Worm (Caenorhabditis elegans) whole organism, L2 larva: Measurements from ENCODE around the gene lag-1.
A peak's percentile ranks its signal among the peaks of the same experiment; 100 is the strongest.

Experiments used
- C34F6.9 ChIP-seq: fragments of 150-350 bp; optimal IDR thresholded peaks from 2 replicates; lab custom pipeline; 2014; ENCODE audit warnings: missing biosample characterization, missing genetic modification characterization
- F13H6.1 ChIP-seq: sonication (generic microtip); optimal IDR thresholded peaks from 2 replicates; lab custom pipeline; 2016; ENCODE audit warnings: missing genetic modification characterization, missing compliant biosample characterization
- R02D3.7 ChIP-seq: fragments of 150-350 bp; optimal IDR thresholded peaks from 2 replicates; lab custom pipeline; 2014; ENCODE audit warnings: missing biosample characterization, missing genetic modification characterization
- Y55F3AM.14 ChIP-seq: fragments of 200-800 bp; sonication (Bioruptor generic); optimal IDR thresholded peaks from 2 replicates; lab custom pipeline; 2018; ENCODE audit warnings: mild to moderate bottlenecking, missing genetic modification characterization, missing compliant biosample characterization
- aly-2 ChIP-seq: fragments of 150-350 bp; optimal IDR thresholded peaks from 2 replicates; lab custom pipeline; 2014; ENCODE audit warnings: missing biosample characterization, missing genetic modification characterization
- ceh-16 ChIP-seq: fragments of 150-350 bp; optimal IDR thresholded peaks from 2 replicates; lab custom pipeline; 2014; ENCODE audit warnings: missing biosample characterization, missing genetic modification characterization
- ceh-82 ChIP-seq: fragments of 150-350 bp; optimal IDR thresholded peaks from 2 replicates; lab custom pipeline; 2014; ENCODE audit warnings: missing biosample characterization, missing genetic modification characterization
- crh-2 ChIP-seq: sonication (generic microtip); optimal IDR thresholded peaks from 2 replicates; lab custom pipeline; 2017; ENCODE audit warnings: missing biosample characterization, missing genetic modification characterization
- dmd-4 ChIP-seq: sonication (generic microtip); optimal IDR thresholded peaks from 2 replicates; lab custom pipeline; 2017; ENCODE audit warnings: missing biosample characterization, missing genetic modification characterization
- egl-27 ChIP-seq: sonication (generic microtip); optimal IDR thresholded peaks from 3 replicates; lab custom pipeline; 2017; ENCODE audit warnings: missing biosample characterization, missing genetic modification reagents, missing genetic modification characterization
- elt-1 ChIP-seq: fragments of 150-350 bp; optimal IDR thresholded peaks from 2 replicates; lab custom pipeline; 2014; ENCODE audit warnings: missing biosample characterization, missing genetic modification characterization
- fos-1 ChIP-seq: fragments of 150-350 bp; optimal IDR thresholded peaks from 2 replicates; lab custom pipeline; 2014; ENCODE audit warnings: missing biosample characterization, missing genetic modification characterization
- gmeb-1 ChIP-seq: fragments of 150-350 bp; optimal IDR thresholded peaks from 2 replicates; lab custom pipeline; 2014; ENCODE audit warnings: missing biosample characterization, missing genetic modification characterization
- lin-11 ChIP-seq: fragments of 150-350 bp; sonication (generic microtip); optimal IDR thresholded peaks from 2 replicates; lab custom pipeline; 2014; ENCODE audit warnings: missing biosample characterization, missing genetic modification characterization, inconsistent platforms, mixed read lengths
- lin-13 ChIP-seq: fragments of 150-350 bp; optimal IDR thresholded peaks from 2 replicates; lab custom pipeline; 2014; ENCODE audit warnings: missing biosample characterization, missing genetic modification reagents, missing genetic modification characterization
- lin-39 ChIP-seq: fragments of 150-350 bp; optimal IDR thresholded peaks from 2 replicates; lab custom pipeline; 2014; ENCODE audit warnings: missing biosample characterization, missing genetic modification reagents, missing genetic modification characterization
- mbf-1 ChIP-seq: sonication (generic microtip); optimal IDR thresholded peaks from 2 replicates; lab custom pipeline; 2017; ENCODE audit warnings: missing biosample characterization, missing genetic modification characterization
- mdl-1 ChIP-seq, 2 experiments: fragments of 150-350 bp in 1 of 2; sonication (generic microtip) in 1 of 2; optimal IDR thresholded peaks; 2 replicates each; lab custom pipeline; 2017; ENCODE audit warnings: missing biosample characterization in 2 of 2, missing genetic modification characterization in 2 of 2
- nhr-10 ChIP-seq: sonication (generic microtip); optimal IDR thresholded peaks from 2 replicates; lab custom pipeline; 2017; ENCODE audit warnings: missing biosample characterization, missing genetic modification characterization
- nhr-11 ChIP-seq: fragments of 150-350 bp; optimal IDR thresholded peaks from 2 replicates; lab custom pipeline; 2014; ENCODE audit warnings: missing biosample characterization, missing genetic modification characterization
- nhr-129 ChIP-seq: fragments of 150-350 bp; optimal IDR thresholded peaks from 2 replicates; lab custom pipeline; 2014; ENCODE audit warnings: missing biosample characterization, missing genetic modification characterization
- nhr-23 ChIP-seq: fragments of 150-350 bp; optimal IDR thresholded peaks from 2 replicates; lab custom pipeline; 2014; ENCODE audit warnings: missing biosample characterization, missing genetic modification reagents, missing genetic modification characterization
- nhr-6 ChIP-seq: fragments of 150-350 bp; optimal IDR thresholded peaks from 2 replicates; lab custom pipeline; 2014; ENCODE audit warnings: missing biosample characterization, missing genetic modification characterization
- nhr-77 ChIP-seq: fragments of 150-350 bp; optimal IDR thresholded peaks from 2 replicates; lab custom pipeline; 2014; ENCODE audit warnings: missing biosample characterization, missing genetic modification characterization
- peb-1 ChIP-seq: fragments of 150-350 bp; optimal IDR thresholded peaks from 2 replicates; lab custom pipeline; 2014; ENCODE audit warnings: missing biosample characterization, missing genetic modification characterization
- sem-4 ChIP-seq: fragments of 150-350 bp; optimal IDR thresholded peaks from 2 replicates; lab custom pipeline; 2014; ENCODE audit warnings: missing biosample characterization, missing genetic modification reagents, missing genetic modification characterization
- skn-1 ChIP-seq: sonication (generic microtip); optimal IDR thresholded peaks from 2 replicates; lab custom pipeline; 2017; ENCODE audit warnings: missing biosample characterization, missing genetic modification characterization
- sma-3 ChIP-seq: sonication (generic microtip); optimal IDR thresholded peaks from 2 replicates; lab custom pipeline; 2016; ENCODE audit warnings: missing genetic modification reagents, missing genetic modification characterization, missing compliant biosample characterization
- sma-9 ChIP-seq, 2 experiments: fragments of 150-350 bp in 1 of 2; sonication (generic microtip) in 1 of 2; optimal IDR thresholded peaks; 2 replicates each; lab custom pipeline; 2014 to 2016; ENCODE audit warnings: missing genetic modification characterization in 2 of 2, mild to moderate bottlenecking in 1 of 2, missing biosample characterization in 1 of 2, missing compliant biosample characterization in 1 of 2, missing genetic modification reagents in 1 of 2, moderate library complexity in 1 of 2
- unc-39 ChIP-seq: fragments of 150-350 bp; optimal IDR thresholded peaks from 2 replicates; lab custom pipeline; 2014; ENCODE audit warnings: missing biosample characterization, missing genetic modification characterization
- unc-55 ChIP-seq: fragments of 150-350 bp; sonication (generic microtip); optimal IDR thresholded peaks from 3 replicates; lab custom pipeline; 2014; ENCODE audit warnings: missing biosample characterization, missing genetic modification reagents, missing genetic modification characterization
- unc-62 ChIP-seq: fragments of 150-350 bp; optimal IDR thresholded peaks from 2 replicates; lab custom pipeline; 2014; ENCODE audit warnings: missing biosample characterization, missing genetic modification reagents, missing genetic modification characterization
- zag-1 ChIP-seq: fragments of 150-350 bp; optimal IDR thresholded peaks from 2 replicates; lab custom pipeline; 2014; ENCODE audit warnings: missing biosample characterization, missing genetic modification characterization
- ztf-1 ChIP-seq: fragments of 200-800 bp; sonication (Bioruptor generic); conservative IDR thresholded peaks from 2 replicates; pipeline ENCODE4 v1.3.6; 2022; ENCODE audit warnings: missing genetic modification characterization, missing compliant biosample characterization
- ztf-11 ChIP-seq: sonication (generic microtip); optimal IDR thresholded peaks from 2 replicates; lab custom pipeline; 2017; ENCODE audit warnings: missing biosample characterization, missing genetic modification characterization

lag-1 gene

ce11 chrIV:6095357-6095858, at the start of gene lag-1:
Gene lag-1, plus strand, starts transcription at chrIV:6095407.
- TF ChIP-seq nhr-10 (no peak), mbf-1 (tag; lab: Kevin White, UChicago) (no peak), nhr-77 (tag; lab: Kevin White, UChicago) (no peak)

- TF ChIP-seq F13H6.1 (tag; lab: Kevin White, UChicago) (no peak), elt-1 (no peak), nhr-129 (tag; lab: Kevin White, UChicago) (no peak), unc-39 (tag; lab: Kevin White, UChicago) (no peak), unc-55 (GFP tag; lab: Kevin White, UChicago) (no peak), unc-62 (GFP tag; lab: Kevin White, UChicago) (no peak), lin-13 (GFP tag; lab: Kevin White, UChicago) (no peak), sem-4 (tag; lab: Kevin White, UChicago) (no peak), peb-1 (tag; lab: Kevin White, UChicago) (no peak), C34F6.9 (tag; lab: Kevin White, UChicago) (no peak), gmeb-1 (no peak), lin-39 (tag; lab: Kevin White, UChicago) (no peak), ceh-82 (tag; lab: Kevin White, UChicago) (no peak), Y55F3AM.14 (no peak), egl-27 (no peak), fos-1 (tag; lab: Kevin White, UChicago) (no peak), ztf-11 (tag; lab: Kevin White, UChicago) (no peak), crh-2 (tag; lab: Kevin White, UChicago) (no peak), R02D3.7 (tag; lab: Kevin White, UChicago) (no peak)
Observed at ce11 chrIV:6047164-6047727, 48.0 kb upstream of the lag-1 start.

- TF ChIP-seq sma-3 (GFP tag; lab: Kevin White, UChicago), result no peak
- no peak for TF ChIP-seq unc-39 (tag; lab: Kevin White, UChicago)
- TF ChIP-seq mdl-1 (tag; optimal IDR thresholded peaks at IDR 0.05; lab: Kevin White, UChicago), result no peak
- TF ChIP-seq aly-2, result no peak
- peak; percentile 34 for TF ChIP-seq sma-9 (GFP tag; optimal IDR thresholded peaks at IDR 0.05; lab: Kevin White, UChicago)
- no peak for TF ChIP-seq sma-9 (tag; optimal IDR thresholded peaks at IDR 0.05; lab: Kevin White, UChicago)
- peak; percentile 83 for TF ChIP-seq fos-1 (tag; lab: Kevin White, UChicago)
- TF ChIP-seq mbf-1 (tag; lab: Kevin White, UChicago), result no peak
- TF ChIP-seq nhr-23 (tag; lab: Kevin White, UChicago), result no peak
- no peak for TF ChIP-seq R02D3.7 (tag; lab: Kevin White, UChicago)
- peak; percentile 19 for TF ChIP-seq gmeb-1
- no peak for TF ChIP-seq Y55F3AM.14
- TF ChIP-seq lin-39 (tag; lab: Kevin White, UChicago), result no peak
- no peak for TF ChIP-seq ceh-16 (tag; lab: Kevin White, UChicago)
- no peak for TF ChIP-seq skn-1
- TF ChIP-seq C34F6.9 (tag; lab: Kevin White, UChicago), result no peak
- no peak for TF ChIP-seq zag-1 (tag; lab: Kevin White, UChicago)
- TF ChIP-seq unc-62 (GFP tag; lab: Kevin White, UChicago), result no peak
- TF ChIP-seq lin-11 (tag; lab: Kevin White, UChicago), result no peak
- no peak for TF ChIP-seq nhr-11 (tag; lab: Kevin White, UChicago)
- no peak for TF ChIP-seq lin-13 (GFP tag; lab: Kevin White, UChicago)
- no peak for TF ChIP-seq dmd-4 (tag; lab: Kevin White, UChicago)
- no peak for TF ChIP-seq ztf-1 (GFP tag; lab: Robert Waterston, UW)
Observed at ce11 chrIV:6048462-6048861, 46.7 kb upstream of the lag-1 start.

ce11 chrIV:6049062-6049461, 46.1 kb upstream of the lag-1 start:
- peak; percentile 24 for TF ChIP-seq fos-1 (tag; lab: Kevin White, UChicago)
- no peak for TF ChIP-seq nhr-6 (tag; lab: Kevin White, UChicago)
